Worm (Caenorhabditis elegans) whole organism, L4/young adult: ENCODE measurements around the gene cor-1.
"Not testable (repeated sequence)": the region's sequence is repeated elsewhere in the genome, so short reads cannot be mapped to it uniquely, and the experiment has no call there.

ENCODE experiments used
- W03F9.2 ChIP-seq: fragments of 150-350 bp; optimal IDR thresholded peaks from 2 replicates; lab custom pipeline; 2014; ENCODE audit warnings: missing biosample characterization, missing genetic modification characterization
- dao-5 ChIP-seq: sonication (generic microtip); optimal IDR thresholded peaks from 2 replicates; lab custom pipeline; 2016; ENCODE audit warnings: missing genotype, missing genetic modification characterization, moderate library complexity, missing compliant biosample characterization
- him-1 ChIP-seq: sonication (generic microtip); optimal IDR thresholded peaks from 2 replicates; lab custom pipeline; 2016; ENCODE audit warnings: missing genotype, missing genetic modification reagents, missing genetic modification characterization, missing compliant biosample characterization

cor-1 gene

DNA sequence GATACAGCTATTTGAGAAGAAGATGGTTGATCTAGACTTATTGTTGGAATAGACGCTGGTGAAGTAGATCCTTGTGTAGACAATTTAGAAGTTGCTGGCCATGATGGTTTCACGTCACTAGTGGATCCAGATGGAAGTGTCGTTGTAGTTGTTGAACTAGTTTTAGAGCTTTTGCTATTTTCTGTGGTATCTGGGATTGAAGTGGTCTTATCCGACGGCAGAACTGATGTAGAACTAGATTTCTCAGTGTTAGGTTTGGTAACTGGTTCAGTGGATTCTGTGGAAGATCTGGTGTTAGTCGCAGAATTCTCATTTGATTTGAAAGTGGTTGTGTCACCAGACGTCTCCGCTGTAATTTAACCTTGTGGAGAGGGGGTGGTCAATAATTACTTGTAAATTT, 17.3 kb upstream of the cor-1 start:
- no peak for TF ChIP-seq him-1 (tag; lab: Kevin White, UChicago)
- TF ChIP-seq W03F9.2 (tag; lab: Kevin White, UChicago): no peak
- no peak for TF ChIP-seq dao-5

DNA sequence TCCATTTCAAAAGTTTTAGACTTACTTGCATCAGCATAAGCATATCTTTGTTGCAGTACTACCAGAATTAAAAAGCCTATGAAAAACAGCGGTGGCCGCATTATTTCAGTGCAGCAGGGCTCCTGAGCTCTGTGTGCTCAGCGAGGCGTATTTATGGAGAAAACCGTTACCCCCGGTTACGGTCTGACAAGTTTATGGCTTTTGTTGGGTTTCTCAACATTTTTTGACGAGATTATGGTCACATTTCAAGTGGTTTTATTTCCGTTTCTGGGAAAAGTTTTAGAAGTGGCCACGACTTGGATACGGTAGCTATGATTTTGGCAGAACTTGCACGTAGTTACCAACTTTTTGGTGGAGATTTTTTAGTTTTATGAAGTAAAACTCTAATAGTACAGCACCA, 14.9 kb upstream of the cor-1 start, which contains the start of gene paml-1:
TSS of gene paml-1 (minus strand) at position 101 of the 400 bp plus-strand sequence.
- TF ChIP-seq dao-5: no peak
- no peak for TF ChIP-seq W03F9.2 (tag; lab: Kevin White, UChicago)
- no peak for TF ChIP-seq him-1 (tag; lab: Kevin White, UChicago)

DNA sequence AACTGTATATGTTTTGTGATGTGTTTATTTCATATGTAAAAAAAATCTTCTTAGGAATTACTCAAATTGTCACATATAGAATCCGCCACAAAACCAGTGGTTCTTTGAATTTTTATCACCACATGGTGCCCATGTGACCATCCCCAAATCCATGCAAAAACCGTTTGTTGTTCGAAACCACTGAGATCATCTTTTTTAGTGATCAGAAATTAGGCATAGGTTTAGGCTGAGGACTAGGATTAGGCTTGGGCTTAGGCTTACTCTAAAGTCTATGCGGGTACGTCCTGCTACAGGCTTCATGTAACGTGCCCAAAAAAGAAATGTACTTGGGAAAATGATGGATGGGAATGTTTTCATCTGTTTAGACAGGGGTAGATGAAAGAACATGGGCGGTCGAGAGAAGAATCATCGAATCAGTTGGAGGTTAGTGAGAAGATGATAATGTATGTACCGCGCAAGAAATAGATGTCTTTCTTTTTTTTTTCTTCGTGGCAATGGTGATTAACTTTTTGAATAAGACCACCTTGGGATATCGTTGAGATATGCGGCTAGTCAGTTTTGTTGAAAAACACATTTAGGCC, 12.5 kb upstream of the cor-1 start:
- TF ChIP-seq dao-5: no peak
- no peak for TF ChIP-seq W03F9.2 (tag; lab: Kevin White, UChicago)
- no peak for TF ChIP-seq him-1 (tag; lab: Kevin White, UChicago)

DNA sequence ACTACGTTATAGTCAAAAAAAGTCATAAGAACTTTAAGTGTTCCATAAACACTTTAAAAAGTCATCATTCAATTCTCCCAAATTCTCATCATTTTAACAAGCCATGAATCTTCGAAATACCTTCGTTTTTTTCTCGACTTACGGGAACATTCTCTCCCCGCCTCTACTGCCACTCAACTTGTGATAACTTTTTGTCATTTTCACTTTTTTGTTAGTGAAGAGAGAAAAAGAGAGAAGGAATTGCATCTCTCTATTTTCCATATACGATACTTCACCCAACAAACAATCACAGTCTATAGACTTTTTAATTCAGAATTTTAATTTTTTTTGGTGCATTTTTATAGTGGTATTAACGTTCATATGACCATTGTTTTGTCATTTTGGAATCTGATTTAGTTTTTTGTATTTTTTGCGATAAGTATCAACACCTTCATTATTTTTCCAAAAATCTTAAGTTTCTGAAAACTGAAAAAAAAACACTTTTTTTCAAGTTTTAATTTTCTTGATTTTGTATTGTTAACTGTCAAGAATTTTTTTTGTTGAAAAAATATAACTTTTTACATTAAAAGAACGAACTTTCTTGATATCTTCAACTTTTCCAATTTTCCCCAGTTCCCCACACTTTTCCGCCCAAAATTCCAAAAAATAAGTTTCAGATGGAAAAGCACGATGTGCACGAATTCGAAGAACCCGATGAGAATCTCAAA, 10.3 kb upstream of the cor-1 start, which contains the start of gene Y70G10A.3:
TSS of gene Y70G10A.3 (plus strand) at position 657 of the 707 bp plus-strand sequence.
- no peak for TF ChIP-seq W03F9.2 (tag; lab: Kevin White, UChicago)
- no peak for TF ChIP-seq him-1 (tag; lab: Kevin White, UChicago)
- TF ChIP-seq dao-5: no peak

DNA sequence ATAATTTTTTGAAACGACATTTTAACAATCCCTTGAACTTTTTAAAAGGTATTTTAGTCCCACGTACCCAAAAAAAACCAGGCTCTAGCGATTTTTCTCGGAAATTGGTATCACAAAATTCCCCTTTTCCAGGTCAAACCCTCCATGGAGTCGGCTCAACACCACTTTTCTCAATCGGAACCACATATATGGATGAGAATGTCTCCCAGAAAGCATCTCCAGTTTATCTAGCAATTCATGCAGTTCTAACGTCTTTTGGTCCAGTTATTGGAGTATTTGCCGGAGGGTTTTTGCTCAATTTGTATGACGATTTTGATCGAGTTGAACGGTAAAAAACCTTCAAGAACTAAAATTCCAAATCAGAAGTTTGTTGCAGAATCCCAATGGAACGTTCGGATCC, 8.8 kb upstream of the cor-1 start:
- TF ChIP-seq him-1 (tag; lab: Kevin White, UChicago) (no peak), W03F9.2 (tag; lab: Kevin White, UChicago) (no peak), dao-5 (no peak)

DNA sequence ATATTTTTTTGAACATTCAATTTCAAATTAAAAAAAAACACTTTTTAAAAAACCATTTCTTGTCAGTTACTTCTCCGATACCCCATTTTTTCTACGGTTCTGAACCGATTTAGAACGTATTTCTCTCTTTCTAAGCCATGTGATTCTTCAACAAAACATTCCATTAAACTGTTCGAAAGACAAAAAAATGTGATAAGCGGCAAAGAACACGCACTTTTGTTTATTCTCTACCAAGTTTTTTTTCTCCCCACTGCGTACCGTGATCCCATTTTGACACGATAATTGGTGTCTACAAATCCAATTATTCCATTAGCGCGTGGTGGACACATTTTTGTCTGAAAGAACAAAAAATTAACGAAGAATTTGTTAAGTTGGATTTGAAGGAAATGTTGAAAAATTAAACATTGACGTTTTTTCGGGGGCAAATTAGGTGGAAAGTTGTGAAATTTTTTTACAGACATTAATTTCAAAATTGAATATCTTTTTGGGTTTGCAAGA, 7.5 kb upstream of the cor-1 start:
- TF ChIP-seq him-1 (tag; lab: Kevin White, UChicago) (no peak), dao-5 (no peak), W03F9.2 (tag; lab: Kevin White, UChicago) (no peak)

DNA sequence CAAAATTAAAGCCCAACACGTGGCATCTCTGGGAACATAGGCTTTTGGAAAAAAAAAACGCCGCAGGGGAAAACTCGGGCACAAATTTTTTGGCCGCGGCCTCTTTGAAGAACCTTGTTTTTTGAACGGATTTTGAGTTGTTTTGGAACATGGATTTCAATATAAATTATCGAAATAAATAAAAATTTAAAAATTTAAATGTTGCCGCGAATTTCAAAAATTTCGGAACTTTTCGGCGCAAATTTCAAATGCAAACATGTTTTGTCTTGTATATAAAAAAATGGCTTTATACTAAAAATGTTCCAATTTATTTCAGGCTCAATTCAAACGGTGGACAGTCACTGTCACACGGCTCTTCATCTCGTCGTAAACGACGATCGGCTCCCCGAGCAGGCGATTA, 4.9 kb upstream of the cor-1 start:
- TF ChIP-seq dao-5: no peak
- TF ChIP-seq him-1 (tag; lab: Kevin White, UChicago): no peak
- TF ChIP-seq W03F9.2 (tag; lab: Kevin White, UChicago): no peak

DNA sequence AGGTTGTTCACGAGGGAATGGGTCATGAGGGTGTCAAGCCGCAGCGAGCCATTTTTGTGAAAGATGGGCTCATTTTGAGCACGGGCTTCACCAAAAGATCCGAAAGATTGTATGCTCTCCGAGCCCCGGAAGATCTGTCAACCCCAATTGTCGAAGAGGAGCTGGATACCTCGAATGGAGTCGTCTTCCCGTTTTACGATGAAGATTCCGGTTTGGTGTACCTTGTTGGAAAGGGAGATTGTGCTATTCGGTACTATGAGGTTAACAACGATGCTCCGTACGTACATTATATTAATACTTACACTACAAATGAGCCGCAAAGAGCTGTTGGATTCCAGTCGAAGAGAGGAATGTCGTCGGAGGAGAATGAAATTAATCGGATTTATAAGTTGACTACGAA, 2.2 kb downstream of the cor-1 start:
- TF ChIP-seq him-1 (tag; lab: Kevin White, UChicago): no peak
- TF ChIP-seq W03F9.2 (tag; lab: Kevin White, UChicago): no peak
- no peak for TF ChIP-seq dao-5

DNA sequence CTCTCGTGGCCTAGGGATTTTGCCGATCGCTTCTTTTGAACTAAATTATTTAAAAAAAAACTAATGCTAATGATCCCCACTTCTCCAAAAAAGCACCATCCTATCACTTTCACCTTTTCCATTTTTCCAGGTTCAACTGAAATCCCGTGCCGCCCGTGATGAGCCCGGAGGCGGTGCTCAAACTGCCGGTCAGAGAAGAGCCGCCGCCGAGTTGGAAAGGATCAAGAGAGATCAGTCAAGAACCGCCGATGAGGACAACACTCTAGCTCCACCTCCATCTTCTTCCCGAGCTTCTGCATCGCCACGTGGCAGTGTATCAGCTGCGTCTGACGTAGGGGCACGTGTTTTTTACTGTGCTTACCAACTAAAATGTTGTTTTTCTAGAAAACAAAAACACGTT, 4.4 kb downstream of the cor-1 start:
- TF ChIP-seq him-1 (tag; lab: Kevin White, UChicago) (no peak), dao-5 (no peak), W03F9.2 (tag; lab: Kevin White, UChicago) (no peak)

DNA sequence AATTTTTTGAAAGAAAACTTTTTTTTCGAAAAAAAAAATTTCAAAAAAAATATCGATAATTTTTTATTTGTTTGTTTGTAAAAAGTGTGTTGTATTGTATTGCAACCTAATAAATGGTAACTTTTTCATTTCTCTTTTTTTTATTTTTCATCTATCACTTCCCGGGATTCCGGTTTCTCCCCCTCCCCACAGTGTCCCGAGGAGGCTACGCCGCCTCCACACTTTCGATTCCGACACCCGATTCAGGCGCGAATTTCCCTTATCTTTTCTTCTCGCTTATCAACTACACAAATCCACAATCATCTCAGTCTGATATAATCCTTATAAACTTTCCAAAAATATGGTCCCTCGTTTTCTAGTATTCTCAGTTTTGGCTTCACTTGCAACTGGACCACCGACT, 5.7 kb downstream of the cor-1 start, which contains the start of gene R01H10.4:
TSS of gene R01H10.4 (plus strand) at position 236 of the 400 bp plus-strand sequence.
- TF ChIP-seq W03F9.2 (tag; lab: Kevin White, UChicago): no peak
- no peak for TF ChIP-seq dao-5
- no peak for TF ChIP-seq him-1 (tag; lab: Kevin White, UChicago)

DNA sequence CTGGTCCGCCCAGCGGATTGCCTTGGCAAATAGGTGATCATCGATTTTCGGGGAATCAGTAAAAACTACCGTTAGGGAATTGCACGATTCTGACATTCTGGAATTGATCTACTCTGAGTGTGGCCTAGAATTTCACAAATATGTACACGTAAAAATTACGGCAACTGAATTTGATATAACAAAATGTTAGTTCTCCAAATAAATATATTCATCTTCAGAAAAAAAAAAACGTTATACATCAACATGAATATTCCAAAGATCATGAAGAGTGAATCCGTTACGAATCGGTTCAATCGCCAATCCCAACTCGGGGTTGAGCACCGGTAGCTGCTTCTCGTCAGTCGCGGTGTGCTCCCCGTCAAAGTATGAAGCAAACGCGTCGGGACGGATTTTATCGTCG, 9.7 kb downstream of the cor-1 start, which contains the start of gene rip-1:
TSS of gene rip-1 (minus strand) at position 101 of the 400 bp plus-strand sequence.
- no peak for TF ChIP-seq dao-5

DNA sequence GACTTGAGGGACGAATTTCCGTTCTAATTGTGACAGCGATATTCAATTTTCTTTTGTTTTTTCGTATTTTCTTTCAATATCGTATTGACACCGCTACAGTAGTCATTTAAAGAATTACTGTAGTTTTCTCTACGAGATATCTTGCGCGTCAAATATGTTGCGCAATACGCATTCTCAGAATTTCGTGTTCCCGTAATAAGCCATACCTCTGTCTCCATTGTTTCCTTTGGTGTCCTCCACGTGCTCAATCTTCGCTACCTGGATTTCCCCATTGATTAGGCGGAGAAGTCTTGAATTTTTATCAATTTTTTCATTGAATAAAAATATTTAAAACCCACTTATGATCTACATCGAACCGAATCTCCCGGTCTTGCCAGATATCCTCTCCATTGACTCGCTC, 12.3 kb downstream of the cor-1 start:
- TF ChIP-seq W03F9.2 (tag; lab: Kevin White, UChicago) (no peak), him-1 (tag; lab: Kevin White, UChicago) (no peak), dao-5 (no peak)

DNA sequence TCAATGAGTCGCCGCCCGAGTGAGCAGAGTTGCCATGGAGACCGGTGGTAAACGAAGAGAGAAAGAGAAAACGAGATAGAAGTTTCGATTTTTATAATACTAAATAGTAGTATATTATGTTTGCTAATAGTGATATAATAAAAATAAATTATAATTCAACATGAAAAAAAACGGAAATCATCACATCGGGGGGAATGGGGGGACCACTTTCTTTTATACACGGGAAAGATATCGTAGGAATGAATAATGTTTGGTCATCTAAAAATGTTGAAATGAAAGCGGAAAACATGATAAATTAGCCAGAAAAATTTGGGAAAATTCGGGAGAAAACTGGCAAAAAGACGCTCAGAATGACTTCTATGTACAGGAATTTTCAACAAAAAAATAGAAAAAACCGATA, 12.8 kb downstream of the cor-1 start, which contains the start of gene bbs-5:
TSS of gene bbs-5 (minus strand) at position 101 of the 400 bp plus-strand sequence.
- no peak for TF ChIP-seq W03F9.2 (tag; lab: Kevin White, UChicago)
- no peak for TF ChIP-seq dao-5
- TF ChIP-seq him-1 (tag; lab: Kevin White, UChicago): no peak

DNA sequence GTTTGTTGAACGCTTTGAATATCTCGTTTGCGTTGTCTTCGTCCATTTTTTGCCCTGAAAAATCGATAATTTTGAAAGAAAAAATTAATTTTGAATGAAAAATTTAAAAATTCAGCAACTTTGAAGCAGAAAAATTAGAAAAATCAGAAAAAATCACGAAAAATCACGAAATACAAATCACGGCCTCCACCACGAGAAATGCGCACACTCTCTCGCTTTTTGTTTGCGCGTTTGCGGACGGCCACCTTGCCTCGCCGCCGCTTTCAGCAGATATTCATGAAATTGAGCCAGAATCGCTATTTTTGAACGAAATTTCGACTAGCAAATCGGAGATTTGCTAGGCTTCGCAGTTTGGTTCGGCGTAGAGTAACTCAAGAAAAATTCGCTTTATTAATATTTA, 17.9 kb downstream of the cor-1 start, which contains the start of gene inpp-4B:
TSS of gene inpp-4B (minus strand) at position 54 of the 400 bp plus-strand sequence.
- TF ChIP-seq him-1 (tag; lab: Kevin White, UChicago); dao-5; W03F9.2 (tag; lab: Kevin White, UChicago): not testable (repeated sequence)
